Fruit fly (Drosophila melanogaster): ENCODE measurements around the gene spri.

The spri gene

DNA sequence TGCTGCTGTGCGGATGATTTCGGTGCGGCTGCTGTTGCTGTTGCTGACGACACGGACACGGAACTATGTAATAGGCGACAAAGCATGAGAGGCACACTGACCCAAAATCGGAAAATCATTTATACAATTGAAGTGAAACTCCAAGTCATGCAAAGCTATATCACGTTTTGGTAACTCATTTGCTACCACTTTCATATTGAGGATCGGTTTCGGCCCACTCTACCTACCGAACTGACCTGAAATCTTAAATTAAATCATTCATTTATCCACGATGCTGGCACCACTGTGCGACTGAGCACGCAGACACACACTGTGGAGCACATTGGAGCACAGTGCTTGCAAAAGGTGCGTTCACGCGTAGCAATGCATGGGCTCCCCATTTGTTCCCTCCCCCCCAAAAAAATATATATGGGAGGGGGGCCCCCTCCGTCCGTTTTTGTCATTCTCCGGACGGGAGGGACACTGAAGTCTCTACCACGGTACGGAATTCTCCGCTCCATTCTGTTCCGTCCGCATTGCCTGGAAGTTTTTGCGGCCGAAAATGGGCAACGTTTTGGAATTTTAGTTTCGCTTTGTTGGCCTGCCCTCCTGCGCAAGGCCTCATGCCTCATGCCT, 15.0 kb downstream of the spri start (continued):
- no peak for TF ChIP-seq CG17612 (GFP tag; IDR thresholded peaks at IDR 0.05)
- TF ChIP-seq ERR (GFP tag; optimal IDR thresholded peaks at IDR 0.05), result no peak
- no peak for TF ChIP-seq pita (GFP tag; optimal IDR thresholded peaks at IDR 0.05)
- TF ChIP-seq BEAF-32 (GFP tag; optimal IDR thresholded peaks at IDR 0.05), result no peak
- TF ChIP-seq Sin3A (optimal IDR thresholded peaks at IDR 0.05), result no peak
- TF ChIP-seq ewg (GFP tag; optimal IDR thresholded peaks at IDR 0.05), result peak; percentile 50
- TF ChIP-seq schlank (tag; optimal IDR thresholded peaks at IDR 0.05), result no peak
- 0 out of 4 replicates have a peak, but pooled peaks have one; percentile 19 for TF ChIP-seq Gug (GFP tag; IDR thresholded peaks at IDR 0.05)
- peak; percentile 68 for TF ChIP-seq row (GFP tag; IDR thresholded peaks at IDR 0.05)
- TF ChIP-seq klu (GFP tag; IDR thresholded peaks at IDR 0.05), result no peak
- TF ChIP-seq vfl (GFP tag; optimal IDR thresholded peaks at IDR 0.05), result no peak
- TF ChIP-seq CG12071 (GFP tag; optimal IDR thresholded peaks at IDR 0.05), result peak; percentile 39
- no peak for TF ChIP-seq gfzf (GFP tag; optimal IDR thresholded peaks at IDR 0.05)
- TF ChIP-seq CG11093 (GFP tag; IDR thresholded peaks at IDR 0.05), result no peak
- peak; percentile 43 for TF ChIP-seq CG18619 (GFP tag; optimal IDR thresholded peaks at IDR 0.05)
- TF ChIP-seq CG4707 (GFP tag; optimal IDR thresholded peaks at IDR 0.05), result no peak
- TF ChIP-seq caup (GFP tag; optimal IDR thresholded peaks at IDR 0.05; ENCODE audit: severe bottlenecking), result peak; percentile 21
- no peak for TF ChIP-seq ssp (GFP tag; IDR thresholded peaks at IDR 0.05)
- peak; percentile 91 for TF ChIP-seq Med (GFP tag)
- no peak for TF ChIP-seq CG9727 (GFP tag; optimal IDR thresholded peaks at IDR 0.05)
- TF ChIP-seq CkIIα-i1 (GFP tag; IDR thresholded peaks at IDR 0.05), result no peak
- no peak for TF ChIP-seq CG2889 (GFP tag; IDR thresholded peaks at IDR 0.05)
- TF ChIP-seq CG11247 (GFP tag; IDR thresholded peaks at IDR 0.05), result no peak
- TF ChIP-seq Mes4 (GFP tag; optimal IDR thresholded peaks at IDR 0.05), result no peak
- peak; percentile 24 for TF ChIP-seq gcm2 (GFP tag; optimal IDR thresholded peaks at IDR 0.05)
- no peak for TF ChIP-seq slou (GFP tag; optimal IDR thresholded peaks at IDR 0.05)
- TF ChIP-seq C15 (GFP tag; IDR thresholded peaks at IDR 0.05), result no peak
- no peak for TF ChIP-seq aop (GFP tag; IDR thresholded peaks at IDR 0.05)
- TF ChIP-seq Sox100B (GFP tag; optimal IDR thresholded peaks at IDR 0.05), result peak; percentile 16
- TF ChIP-seq CG5245 (GFP tag; optimal IDR thresholded peaks at IDR 0.05), result no peak
- peak; percentile 18 for TF ChIP-seq pb (GFP tag; optimal IDR thresholded peaks at IDR 0.05)
- no peak for TF ChIP-seq croc (GFP tag; conservative IDR thresholded peaks at IDR 0.05)
- TF ChIP-seq CG2875 (GFP tag; optimal IDR thresholded peaks at IDR 0.05), result peak; percentile 54
- no peak for TF ChIP-seq ab (GFP tag; optimal IDR thresholded peaks at IDR 0.05)
- TF ChIP-seq Max (GFP tag; optimal IDR thresholded peaks at IDR 0.05), result peak; percentile 22
- peak; percentile 31; the same call in 1 of the 2 replicates for TF ChIP-seq CG32772 (GFP tag; IDR thresholded peaks at IDR 0.05)
- no peak for TF ChIP-seq Nf-YC (tag; optimal IDR thresholded peaks at IDR 0.05)
- no peak for TF ChIP-seq Neu2 (GFP tag; optimal IDR thresholded peaks at IDR 0.05; ENCODE audit: borderline replicate concordance)
- peak; percentile 14 for TF ChIP-seq CG1529 (GFP tag; optimal IDR thresholded peaks at IDR 0.05)
- no peak for TF ChIP-seq toy (GFP tag; IDR thresholded peaks at IDR 0.05)
- TF ChIP-seq B-H1 (GFP tag; IDR thresholded peaks at IDR 0.05), result no peak
- TF ChIP-seq CG10654 (GFP tag; optimal IDR thresholded peaks at IDR 0.05), result peak; percentile 49
- peak; percentile 2 for TF ChIP-seq CG10147 (GFP tag; optimal IDR thresholded peaks at IDR 0.05)
- TF ChIP-seq exex (tag; optimal IDR thresholded peaks at IDR 0.05), result no peak
- TF ChIP-seq HmgD (GFP tag; optimal IDR thresholded peaks at IDR 0.05), result no peak
- TF ChIP-seq zfh2 (GFP tag; optimal IDR thresholded peaks at IDR 0.05), result no peak
- TF ChIP-seq ftz-f1 (GFP tag; optimal IDR thresholded peaks at IDR 0.05), result no peak
- no peak for TF ChIP-seq zen (tag; optimal IDR thresholded peaks at IDR 0.05)
- peak; percentile 75 for TF ChIP-seq lab (GFP tag; optimal IDR thresholded peaks at IDR 0.05)
- peak; percentile 56 for TF ChIP-seq Blimp-1 (GFP tag; optimal IDR thresholded peaks at IDR 0.05)
- peak; percentile 64 for TF ChIP-seq unpg (GFP tag; optimal IDR thresholded peaks at IDR 0.05)

All from whole organism, embryonic.